Worm (Caenorhabditis elegans) whole organism, L4 larva: ENCODE data around the gene col-184.

Experiments used
- Y105C5A.15 ChIP-seq: fragments of 200-800 bp; sonication (Bioruptor generic); IDR thresholded peaks from 2 replicates; pipeline ENCODE4 v1.3.6; 2022; ENCODE audit warnings: missing genetic modification characterization, missing compliant biosample characterization
- ZK337.2 ChIP-seq: fragments of 200-800 bp; sonication (Bioruptor generic); IDR thresholded peaks from 2 replicates; pipeline ENCODE4 v1.3.6; 2022; ENCODE audit warnings: missing genetic modification reagents, missing genetic modification characterization, missing compliant biosample characterization
- aha-1 ChIP-seq: fragments of 150-350 bp; peaks from one replicate; lab custom pipeline; 2014; ENCODE audit warnings: missing biosample characterization, missing genetic modification characterization
- aly-2 ChIP-seq: sonication (generic microtip); optimal IDR thresholded peaks from 2 replicates; lab custom pipeline; 2018; ENCODE audit warnings: missing biosample characterization, missing genetic modification characterization
- attf-4 ChIP-seq: sonication (generic microtip); optimal IDR thresholded peaks from 3 replicates; lab custom pipeline; 2017; ENCODE audit warnings: missing biosample characterization, missing genetic modification characterization
- ceh-28 ChIP-seq: fragments of 150-350 bp; optimal IDR thresholded peaks from 2 replicates; lab custom pipeline; 2014; ENCODE audit warnings: missing biosample characterization, missing genetic modification reagents, missing genetic modification characterization
- ceh-32 ChIP-seq: sonication (generic microtip); optimal IDR thresholded peaks from 2 replicates; lab custom pipeline; 2016; ENCODE audit warnings: mild to moderate bottlenecking, missing genetic modification characterization, missing compliant biosample characterization; ENCODE audit not compliant: poor library complexity
- ctbp-1 ChIP-seq: fragments of 200-800 bp; sonication (Bioruptor generic); IDR thresholded peaks from 2 replicates; pipeline ENCODE4 v1.3.6; 2022; ENCODE audit warnings: missing genetic modification reagents, missing genetic modification characterization, missing compliant biosample characterization
- dmd-8 ChIP-seq: fragments of 200-800 bp; sonication (Bioruptor generic); IDR thresholded peaks from 2 replicates; pipeline ENCODE4 v1.3.6; 2022; ENCODE audit warnings: missing genetic modification characterization, missing compliant biosample characterization
- dpl-1 ChIP-seq: fragments of 150-350 bp; optimal IDR thresholded peaks from 2 replicates; lab custom pipeline; 2014; ENCODE audit warnings: missing biosample characterization, missing genetic modification reagents, missing genetic modification characterization
- duxl-1 ChIP-seq: sonication (generic microtip); optimal IDR thresholded peaks from 2 replicates; lab custom pipeline; 2016; ENCODE audit warnings: mild to moderate bottlenecking, missing genetic modification characterization, moderate library complexity, missing compliant biosample characterization; ENCODE audit not compliant: poor library complexity
- dve-1 ChIP-seq: sonication (generic microtip); optimal IDR thresholded peaks from 2 replicates; lab custom pipeline; 2017; ENCODE audit warnings: antibody characterized with exemption, mild to moderate bottlenecking, missing genetic modification characterization, missing compliant biosample characterization; ENCODE audit not compliant: insufficient read depth
- egl-43 ChIP-seq: fragments of 200-800 bp; sonication (Bioruptor generic); IDR thresholded peaks from 2 replicates; pipeline ENCODE4 v1.3.6; 2022; ENCODE audit warnings: missing genetic modification reagents, missing genetic modification characterization, missing compliant biosample characterization
- hlh-11 ChIP-seq: fragments of 200-800 bp; sonication (Bioruptor generic); optimal IDR thresholded peaks from 2 replicates; lab custom pipeline; 2018; ENCODE audit warnings: mild to moderate bottlenecking, missing genetic modification characterization, missing compliant biosample characterization
- hlh-30 ChIP-seq: sonication (generic microtip); optimal IDR thresholded peaks from 2 replicates; lab custom pipeline; 2017; ENCODE audit warnings: antibody characterized with exemption, mild to moderate bottlenecking, missing genetic modification characterization, missing compliant biosample characterization; ENCODE audit not compliant: insufficient read depth
- hmg-1.1 ChIP-seq: fragments of 200-800 bp; sonication (Bioruptor generic); IDR thresholded peaks from 2 replicates; pipeline ENCODE4 v1.3.6; 2022; ENCODE audit warnings: missing genetic modification reagents, missing genetic modification characterization, missing compliant biosample characterization
- lim-7 ChIP-seq: fragments of 200-800 bp; sonication (Bioruptor generic); IDR thresholded peaks from 2 replicates; pipeline ENCODE4 v1.3.6; 2022; ENCODE audit warnings: missing genetic modification characterization, missing compliant biosample characterization
- lin-13 ChIP-seq: fragments of 150-350 bp; optimal IDR thresholded peaks from 2 replicates; lab custom pipeline; 2014; ENCODE audit warnings: missing biosample characterization, missing genetic modification reagents, missing genetic modification characterization
- lin-15B ChIP-seq: fragments of 150-350 bp; sonication (generic microtip); optimal IDR thresholded peaks from 3 replicates; lab custom pipeline; 2014; ENCODE audit warnings: missing biosample characterization, missing genetic modification characterization
- lin-29 ChIP-seq: fragments of 200-800 bp; sonication (Bioruptor generic); IDR thresholded peaks from 2 replicates; pipeline ENCODE4 v1.3.6; 2022; ENCODE audit warnings: missing genetic modification reagents, missing genetic modification characterization, missing compliant biosample characterization
- lin-38 ChIP-seq: fragments of 200-800 bp; sonication (Bioruptor generic); IDR thresholded peaks from 2 replicates; pipeline ENCODE4 v1.3.6; 2022; ENCODE audit warnings: missing genetic modification reagents, missing genetic modification characterization, missing compliant biosample characterization
- mdl-1 ChIP-seq, 2 experiments: fragments of 150-350 bp in 1 of 2; sonication (generic microtip) in 1 of 2; optimal IDR thresholded peaks; 2 replicates each; lab custom pipeline; 2014 to 2017; ENCODE audit warnings: missing biosample characterization in 2 of 2, missing genetic modification characterization in 2 of 2
- mep-1 ChIP-seq: fragments of 150-350 bp; sonication (generic microtip); optimal IDR thresholded peaks from 3 replicates; lab custom pipeline; 2014; ENCODE audit warnings: missing biosample characterization, missing genetic modification characterization
- mxl-3 ChIP-seq: fragments of 200-800 bp; sonication (Bioruptor generic); optimal IDR thresholded peaks from 2 replicates; lab custom pipeline; 2018; ENCODE audit warnings: mild to moderate bottlenecking, missing genetic modification characterization, missing compliant biosample characterization
- nhr-10 ChIP-seq: fragments of 150-350 bp; optimal IDR thresholded peaks from 2 replicates; lab custom pipeline; 2014; ENCODE audit warnings: missing biosample characterization, missing genetic modification characterization
- nhr-237 ChIP-seq: sonication (generic microtip); optimal IDR thresholded peaks from 2 replicates; lab custom pipeline; 2017; ENCODE audit warnings: missing biosample characterization, missing genetic modification characterization
- nhr-77 ChIP-seq: fragments of 150-350 bp; optimal IDR thresholded peaks from 2 replicates; lab custom pipeline; 2014; ENCODE audit warnings: missing biosample characterization, missing genetic modification characterization
- pqm-1 ChIP-seq: sonication (generic microtip); optimal IDR thresholded peaks from 2 replicates; lab custom pipeline; 2017; ENCODE audit warnings: missing biosample characterization, missing genetic modification characterization
- set-16 ChIP-seq: fragments of 200-800 bp; sonication (Bioruptor generic); IDR thresholded peaks from 2 replicates; pipeline ENCODE4 v1.3.6; 2022; ENCODE audit warnings: missing genetic modification reagents, missing genetic modification characterization, missing compliant biosample characterization
- skn-1 ChIP-seq: fragments of 150-350 bp; optimal IDR thresholded peaks from 2 replicates; lab custom pipeline; 2014; ENCODE audit warnings: missing biosample characterization, missing genetic modification characterization
- snpc-1.2 ChIP-seq: fragments of 200-800 bp; sonication (Bioruptor generic); IDR thresholded peaks from 2 replicates; pipeline ENCODE4 v1.3.6; 2022; ENCODE audit warnings: missing genetic modification reagents, missing genetic modification characterization, missing compliant biosample characterization
- spr-3 ChIP-seq: fragments of 200-800 bp; sonication (Bioruptor generic); optimal IDR thresholded peaks from 2 replicates; lab custom pipeline; 2018; ENCODE audit warnings: mild to moderate bottlenecking, missing genetic modification characterization, missing compliant biosample characterization
- unc-39 ChIP-seq: sonication (generic microtip); optimal IDR thresholded peaks from 2 replicates; lab custom pipeline; 2017; ENCODE audit warnings: missing biosample characterization, missing genetic modification characterization
- unc-62 ChIP-seq, 3 experiments: fragments of 150-350 bp in 1 of 3; sonication (generic microtip); optimal IDR thresholded peaks in 2 of 3; peaks in 1 of 3; 1 replicate in 1 of 3; 2 replicates in 2 of 3; lab custom pipeline; 2014 to 2017; ENCODE audit warnings: missing biosample characterization in 3 of 3, missing genetic modification characterization in 3 of 3, missing genetic modification reagents in 3 of 3, missing genotype in 1 of 3
- zag-1 ChIP-seq: fragments of 150-350 bp; optimal IDR thresholded peaks from 2 replicates; lab custom pipeline; 2014; ENCODE audit warnings: missing biosample characterization, missing genetic modification characterization

Gene col-184

ce11 chrX:13477356-13477755, 8.1 kb downstream of the col-184 start, which contains the start of gene efn-3:
Gene efn-3, minus strand, starts transcription at chrX:13477456.
- TF ChIP-seq lin-13 (GFP tag; lab: Kevin White, UChicago) (no peak), unc-39 (tag; lab: Kevin White, UChicago) (no peak), mdl-1 (tag; optimal IDR thresholded peaks at IDR 0.05; lab: Kevin White, UChicago) (no peak), dve-1 (tag; lab: Kevin White, UChicago) (no peak), Y105C5A.15 (no peak), dpl-1 (no peak), set-16 (GFP tag; lab: Robert Waterston, UW) (no peak), lin-38 (GFP tag; lab: Robert Waterston, UW) (no peak), lim-7 (GFP tag; lab: Robert Waterston, UW) (no peak), spr-3 (GFP tag; lab: Kevin White, UChicago) (no peak), ceh-28 (tag; lab: Kevin White, UChicago) (no peak), duxl-1 (tag; lab: Kevin White, UChicago) (no peak), mxl-3 (no peak)

- TF ChIP-seq unc-39 (tag; lab: Kevin White, UChicago) (no peak), aha-1 (tag; lab: Kevin White, UChicago) (peak; percentile 66), ZK337.2 (GFP tag; lab: Robert Waterston, UW) (no peak), dmd-8 (GFP tag; lab: Robert Waterston, UW) (no peak), nhr-10 (no peak), lin-29 (GFP tag; lab: Robert Waterston, UW) (no peak)
- TF ChIP-seq, all 104 proteins: peak for 1
Measured at ce11 chrX:13481704-13482103, 12.4 kb downstream of the col-184 start, which contains the start of gene srd-50. Gene srd-50, minus strand, starts transcription at chrX:13481804.

- TF ChIP-seq unc-39 (tag; lab: Kevin White, UChicago) (no peak), snpc-1.2 (GFP tag; lab: Robert Waterston, UW) (no peak), hlh-30 (tag; lab: Kevin White, UChicago) (no peak), attf-4 (tag; lab: Kevin White, UChicago) (no peak), lim-7 (GFP tag; lab: Robert Waterston, UW) (no peak), zag-1 (tag; lab: Kevin White, UChicago) (no peak), ceh-32 (tag; lab: Kevin White, UChicago) (no peak), lin-29 (GFP tag; lab: Robert Waterston, UW) (no peak), aha-1 (tag; lab: Kevin White, UChicago) (no peak), egl-43 (GFP tag; lab: Robert Waterston, UW) (no peak), pqm-1 (no peak), lin-15B (tag; lab: Kevin White, UChicago) (no peak), aly-2 (tag; lab: Kevin White, UChicago) (no peak), nhr-77 (tag; lab: Kevin White, UChicago) (no peak), nhr-237 (tag; lab: Kevin White, UChicago) (no peak), lin-13 (GFP tag; lab: Kevin White, UChicago) (no peak), skn-1 (tag; lab: Kevin White, UChicago) (no peak), hlh-11 (no peak)
- TF ChIP-seq, all 104 proteins: peak for 0
Measured at ce11 chrX:13484813-13485212, 15.6 kb downstream of the col-184 start, which contains the start of gene srd-51. Gene srd-51, minus strand, starts transcription at chrX:13484913.

- TF ChIP-seq mep-1 (no peak), hmg-1.1 (GFP tag; lab: Robert Waterston, UW) (peak; percentile 46; the same call in 1 of the 2 replicates), lin-29 (GFP tag; lab: Robert Waterston, UW) (no peak), unc-62 (GFP tag; optimal IDR thresholded peaks at IDR 0.05 in 1 of 2; lab: Kevin White, UChicago) (peak in 1 of 2 experiments; percentile 96), unc-62 (tag; optimal IDR thresholded peaks at IDR 0.05; lab: Kevin White, UChicago) (no peak), ctbp-1 (0 out of 2 replicates have a peak, but pooled peaks have one; percentile 20)
Measured at ce11 chrX:13493762-13494161, 24.5 kb downstream of the col-184 start.
